Worm (Caenorhabditis elegans) whole organism, midembryonic: Measurements from ENCODE around the gene srh-1.

Experiments
- T22C8.4 ChIP-seq: fragments of 200-800 bp; sonication (Bioruptor generic); IDR thresholded peaks from 2 replicates; pipeline ENCODE4 v1.3.6; 2022; ENCODE audit warnings: missing genetic modification characterization, missing compliant biosample characterization
- cog-1 ChIP-seq: sonication (generic microtip); optimal IDR thresholded peaks from 2 replicates; lab custom pipeline; 2016; ENCODE audit warnings: missing genetic modification characterization, missing compliant biosample characterization
- flt-1 ChIP-seq: fragments of 200-800 bp; sonication (Bioruptor generic); IDR thresholded peaks from 2 replicates; pipeline ENCODE4 v1.3.6; 2022; ENCODE audit warnings: missing genetic modification characterization, missing compliant biosample characterization
- klf-2 ChIP-seq: fragments of 200-800 bp; sonication (Bioruptor generic); conservative IDR thresholded peaks from 2 replicates; pipeline ENCODE4 v1.3.6; 2022; ENCODE audit warnings: missing genetic modification reagents, missing genetic modification characterization, missing compliant biosample characterization
- med-1 ChIP-seq: sonication (generic microtip); optimal IDR thresholded peaks from 2 replicates; lab custom pipeline; 2017; ENCODE audit warnings: missing genetic modification characterization, mild to moderate bottlenecking, missing compliant biosample characterization, antibody characterized with exemption, missing genetic modification reagents; ENCODE audit not compliant: insufficient read depth
- ref-1 ChIP-seq: fragments of 200-800 bp; sonication (Bioruptor generic); conservative IDR thresholded peaks from 2 replicates; pipeline ENCODE4 v1.3.6; 2022; ENCODE audit warnings: missing genetic modification reagents, missing genetic modification characterization, missing compliant biosample characterization
- tab-1 ChIP-seq: fragments of 200-800 bp; sonication (Bioruptor generic); IDR thresholded peaks from 2 replicates; pipeline ENCODE4 v1.3.6; 2022; ENCODE audit warnings: missing genetic modification characterization, missing compliant biosample characterization
- ztf-23 ChIP-seq: fragments of 200-800 bp; sonication (Bioruptor generic); IDR thresholded peaks from 2 replicates; pipeline ENCODE4 v1.3.6; 2022; ENCODE audit warnings: missing genetic modification reagents, missing genetic modification characterization, missing compliant biosample characterization
- ztf-29 ChIP-seq: fragments of 200-800 bp; sonication (Bioruptor generic); IDR thresholded peaks from 2 replicates; pipeline ENCODE4 v1.3.6; 2022; ENCODE audit warnings: missing genetic modification reagents, missing genetic modification characterization, missing compliant biosample characterization

The srh-1 gene

DNA sequence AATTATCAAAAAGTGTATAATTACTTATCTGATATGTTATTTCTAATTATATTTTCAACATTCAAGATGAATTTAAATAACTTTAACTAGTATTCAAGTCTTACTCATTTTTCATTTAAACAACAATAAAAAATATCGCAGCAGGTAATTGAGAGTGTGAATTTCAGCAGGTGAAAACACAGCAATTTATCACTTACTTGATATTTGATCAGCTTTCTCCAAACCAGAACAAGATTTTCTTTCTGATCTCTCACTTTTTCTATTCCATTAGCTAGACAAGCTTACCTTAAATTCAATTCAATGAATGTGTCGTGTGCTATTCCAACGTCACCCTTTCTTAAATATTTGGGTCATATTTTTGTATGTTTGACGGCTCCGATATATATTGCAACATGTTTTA is at the start of gene srh-1:
srh-1 (plus strand) TSS at position 301 of the 400 bp plus-strand sequence.
- no peak for TF ChIP-seq med-1
- no peak for TF ChIP-seq flt-1 (GFP tag; lab: Robert Waterston, UW)
- no peak for TF ChIP-seq ztf-23 (GFP tag; lab: Robert Waterston, UW)
- TF ChIP-seq ztf-29 (GFP tag; lab: Robert Waterston, UW): no peak
- TF ChIP-seq T22C8.4: no peak
- TF ChIP-seq ref-1 (GFP tag; lab: Robert Waterston, UW): no peak
- no peak for TF ChIP-seq tab-1 (GFP tag; lab: Robert Waterston, UW)
- no peak for TF ChIP-seq cog-1 (tag; lab: Kevin White, UChicago)
- no peak for TF ChIP-seq klf-2 (GFP tag; lab: Robert Waterston, UW)

DNA sequence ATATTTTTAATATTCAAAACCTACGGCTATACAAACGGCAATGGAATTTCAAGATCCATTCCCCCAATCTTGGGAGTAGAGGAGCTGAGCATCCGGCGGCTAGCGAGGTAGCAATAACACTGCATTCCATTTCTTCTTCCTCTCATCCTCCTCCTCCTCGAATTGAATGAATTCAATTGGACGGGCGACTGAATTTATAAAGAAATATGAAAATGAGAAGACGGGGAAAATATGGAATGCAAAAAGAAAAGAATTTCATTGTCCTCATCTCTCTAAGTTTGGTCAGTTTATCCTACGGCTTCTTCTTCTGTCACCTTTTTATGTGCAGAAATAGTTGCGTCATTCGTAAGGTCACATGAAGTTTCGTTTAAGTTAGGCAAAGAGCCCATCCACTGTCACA is 49.3 kb upstream of the srh-1 start:
- no peak for TF ChIP-seq med-1
- TF ChIP-seq flt-1 (GFP tag; lab: Robert Waterston, UW): no peak
- no peak for TF ChIP-seq tab-1 (GFP tag; lab: Robert Waterston, UW)
- no peak for TF ChIP-seq ztf-23 (GFP tag; lab: Robert Waterston, UW)
- TF ChIP-seq klf-2 (GFP tag; lab: Robert Waterston, UW): no peak
- no peak for TF ChIP-seq ref-1 (GFP tag; lab: Robert Waterston, UW)
- TF ChIP-seq ztf-29 (GFP tag; lab: Robert Waterston, UW): no peak
- no peak for TF ChIP-seq cog-1 (tag; lab: Kevin White, UChicago)
- no peak for TF ChIP-seq T22C8.4

DNA sequence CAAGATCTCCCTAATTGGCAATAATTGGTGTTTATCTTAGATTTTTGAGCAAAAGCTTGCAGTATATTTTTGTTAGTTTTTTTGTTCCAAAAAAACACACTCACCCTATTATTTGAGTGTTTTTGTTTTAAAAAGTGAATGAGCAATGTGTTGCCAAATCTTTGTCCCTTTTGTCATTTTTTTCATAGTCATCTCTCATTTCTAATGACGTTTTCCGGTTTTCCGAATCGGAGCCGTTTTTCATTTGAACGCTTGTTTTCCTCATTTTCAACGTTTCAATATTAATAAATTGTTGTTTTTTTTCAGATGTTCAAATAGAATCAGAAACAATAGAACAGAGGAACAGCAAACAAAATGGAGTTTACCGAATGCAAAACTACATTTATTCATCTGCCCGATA is 47.2 kb upstream of the srh-1 start, which contains the start of gene dmsr-1:
dmsr-1 (plus strand) TSS at position 301 of the 400 bp plus-strand sequence.
- no peak for TF ChIP-seq flt-1 (GFP tag; lab: Robert Waterston, UW)
- no peak for TF ChIP-seq ref-1 (GFP tag; lab: Robert Waterston, UW)
- TF ChIP-seq med-1: no peak
- TF ChIP-seq tab-1 (GFP tag; lab: Robert Waterston, UW): no peak

DNA sequence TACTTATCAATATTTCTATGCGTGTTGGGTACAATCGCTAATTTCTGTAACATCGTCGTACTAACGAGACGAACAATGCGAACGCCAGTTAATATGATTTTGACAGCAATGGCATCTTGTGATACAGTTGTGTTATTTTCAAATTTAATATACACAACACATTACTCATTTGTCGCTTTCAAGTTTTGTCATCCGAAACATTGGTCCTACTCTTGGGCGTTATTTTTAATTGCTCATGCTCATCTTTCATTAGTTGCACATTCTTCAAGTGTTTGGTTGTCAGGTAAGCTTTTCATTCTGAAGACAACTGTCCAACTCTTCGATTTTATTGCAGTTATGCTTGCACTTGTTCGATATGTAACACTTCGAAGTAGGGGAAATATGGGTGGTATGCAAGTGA is 46.5 kb upstream of the srh-1 start:
- no peak for TF ChIP-seq cog-1 (tag; lab: Kevin White, UChicago)

- TF ChIP-seq ztf-23 (GFP tag; lab: Robert Waterston, UW) (no peak), tab-1 (GFP tag; lab: Robert Waterston, UW) (no peak), flt-1 (GFP tag; lab: Robert Waterston, UW) (no peak), med-1 (no peak), ztf-29 (GFP tag; lab: Robert Waterston, UW) (no peak), ref-1 (GFP tag; lab: Robert Waterston, UW) (no peak), T22C8.4 (no peak), klf-2 (GFP tag; lab: Robert Waterston, UW) (no peak)
These were observed 42.2 kb upstream of the srh-1 start, which contains the start of gene F57B7.2 for ce11 chrV:11443503-11443902. TSS of gene F57B7.2 (minus strand) at chrV:11443603.

- no peak for TF ChIP-seq flt-1 (GFP tag; lab: Robert Waterston, UW)
- TF ChIP-seq tab-1 (GFP tag; lab: Robert Waterston, UW): no peak
- no peak for TF ChIP-seq cog-1 (tag; lab: Kevin White, UChicago)
- TF ChIP-seq ref-1 (GFP tag; lab: Robert Waterston, UW): no peak
- no peak for TF ChIP-seq ztf-23 (GFP tag; lab: Robert Waterston, UW)
- no peak for TF ChIP-seq ztf-29 (GFP tag; lab: Robert Waterston, UW)
- peak; percentile 41; the same call in 1 of the 2 replicates for TF ChIP-seq T22C8.4
- no peak for TF ChIP-seq klf-2 (GFP tag; lab: Robert Waterston, UW)
These were observed 40.3 kb upstream of the srh-1 start for ce11 chrV:11445375-11445774.

DNA sequence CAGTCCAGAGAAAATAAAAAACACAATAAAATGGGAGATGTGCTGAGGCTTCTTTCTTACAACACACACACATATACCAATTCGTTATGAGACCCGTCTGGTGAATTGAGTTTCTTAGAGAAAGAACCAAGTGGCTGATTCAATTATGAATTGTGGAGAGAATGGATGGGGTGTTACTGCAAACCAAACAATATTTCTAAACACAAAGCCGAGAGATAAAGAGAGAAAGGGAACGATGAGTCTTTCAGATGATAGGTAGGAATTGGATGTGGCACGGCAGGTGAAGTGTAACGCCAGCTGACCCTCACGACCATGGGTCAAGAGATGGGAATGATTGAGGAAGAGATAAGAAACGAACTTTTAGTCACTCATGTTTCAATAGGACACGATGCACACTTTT is 39.4 kb upstream of the srh-1 start, which contains the start of gene mig-17:
mig-17 (plus strand) TSS at position 389 of the 400 bp plus-strand sequence.
- TF ChIP-seq tab-1 (GFP tag; lab: Robert Waterston, UW) (no peak), T22C8.4 (no peak), ref-1 (GFP tag; lab: Robert Waterston, UW) (no peak)

- no peak for TF ChIP-seq tab-1 (GFP tag; lab: Robert Waterston, UW)
These were observed 36.3 kb upstream of the srh-1 start for ce11 chrV:11449404-11449803.

DNA sequence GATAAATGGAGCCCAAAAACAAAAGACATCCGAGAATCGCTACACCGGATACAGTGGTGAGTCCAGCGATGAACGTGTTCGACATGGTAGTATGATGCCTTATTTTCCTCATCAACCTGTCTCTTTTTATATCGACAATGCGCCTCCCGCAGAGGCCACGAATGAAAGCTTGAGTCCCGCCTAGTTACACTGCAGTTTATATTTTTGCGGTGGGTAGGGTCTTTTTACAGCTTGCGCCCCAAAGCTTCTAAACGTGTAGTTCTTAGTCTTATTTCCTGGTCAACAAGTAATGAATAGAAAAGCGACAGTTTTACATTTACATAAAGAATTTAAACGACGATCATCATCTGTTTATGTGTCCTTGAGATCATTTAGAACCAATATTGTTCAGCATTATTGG is 35.4 kb upstream of the srh-1 start, which contains the start of gene col-156:
col-156 (minus strand) TSS at position 101 of the 400 bp plus-strand sequence.
- TF ChIP-seq ztf-29 (GFP tag; lab: Robert Waterston, UW) (no peak), tab-1 (GFP tag; lab: Robert Waterston, UW) (no peak), T22C8.4 (no peak), klf-2 (GFP tag; lab: Robert Waterston, UW) (no peak)

- TF ChIP-seq ztf-23 (GFP tag; lab: Robert Waterston, UW) (no peak), cog-1 (tag; lab: Kevin White, UChicago) (no peak), klf-2 (GFP tag; lab: Robert Waterston, UW) (no peak), ztf-29 (GFP tag; lab: Robert Waterston, UW) (no peak), ref-1 (GFP tag; lab: Robert Waterston, UW) (no peak), flt-1 (GFP tag; lab: Robert Waterston, UW) (no peak), med-1 (no peak), T22C8.4 (no peak)
These were observed 30.7 kb upstream of the srh-1 start for ce11 chrV:11454917-11455316.

DNA sequence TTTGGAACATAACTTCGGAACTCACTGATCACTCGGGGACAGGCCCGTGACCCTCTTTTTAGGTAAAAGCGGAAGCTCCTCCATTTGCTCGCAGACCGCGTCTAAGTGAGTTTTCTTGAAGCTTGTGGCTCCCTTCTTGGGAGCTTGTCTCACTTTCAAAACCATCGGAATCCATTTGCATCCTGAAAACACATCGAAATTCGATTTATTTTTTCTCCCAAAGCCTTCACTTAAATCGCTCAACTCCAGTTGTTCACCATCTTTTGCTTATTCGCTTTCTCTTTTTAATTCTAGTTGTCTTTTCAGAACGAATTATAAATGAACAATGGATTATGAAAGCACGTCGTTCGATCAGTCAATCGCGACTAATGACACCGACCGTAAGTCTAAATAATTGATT is 26.4 kb upstream of the srh-1 start, which contains the start of gene T11F9.1:
T11F9.1 (plus strand) TSS at position 301 of the 400 bp plus-strand sequence.
- TF ChIP-seq ztf-23 (GFP tag; lab: Robert Waterston, UW): no peak
- no peak for TF ChIP-seq cog-1 (tag; lab: Kevin White, UChicago)
- no peak for TF ChIP-seq ztf-29 (GFP tag; lab: Robert Waterston, UW)
- TF ChIP-seq tab-1 (GFP tag; lab: Robert Waterston, UW): no peak
- TF ChIP-seq ref-1 (GFP tag; lab: Robert Waterston, UW): no peak
- no peak for TF ChIP-seq T22C8.4
- no peak for TF ChIP-seq flt-1 (GFP tag; lab: Robert Waterston, UW)
- no peak for TF ChIP-seq med-1
- no peak for TF ChIP-seq klf-2 (GFP tag; lab: Robert Waterston, UW)
